Worm (Caenorhabditis elegans): ENCODE measurements around the gene Y49A3A.4.

Y49A3A.4 gene

DNA sequence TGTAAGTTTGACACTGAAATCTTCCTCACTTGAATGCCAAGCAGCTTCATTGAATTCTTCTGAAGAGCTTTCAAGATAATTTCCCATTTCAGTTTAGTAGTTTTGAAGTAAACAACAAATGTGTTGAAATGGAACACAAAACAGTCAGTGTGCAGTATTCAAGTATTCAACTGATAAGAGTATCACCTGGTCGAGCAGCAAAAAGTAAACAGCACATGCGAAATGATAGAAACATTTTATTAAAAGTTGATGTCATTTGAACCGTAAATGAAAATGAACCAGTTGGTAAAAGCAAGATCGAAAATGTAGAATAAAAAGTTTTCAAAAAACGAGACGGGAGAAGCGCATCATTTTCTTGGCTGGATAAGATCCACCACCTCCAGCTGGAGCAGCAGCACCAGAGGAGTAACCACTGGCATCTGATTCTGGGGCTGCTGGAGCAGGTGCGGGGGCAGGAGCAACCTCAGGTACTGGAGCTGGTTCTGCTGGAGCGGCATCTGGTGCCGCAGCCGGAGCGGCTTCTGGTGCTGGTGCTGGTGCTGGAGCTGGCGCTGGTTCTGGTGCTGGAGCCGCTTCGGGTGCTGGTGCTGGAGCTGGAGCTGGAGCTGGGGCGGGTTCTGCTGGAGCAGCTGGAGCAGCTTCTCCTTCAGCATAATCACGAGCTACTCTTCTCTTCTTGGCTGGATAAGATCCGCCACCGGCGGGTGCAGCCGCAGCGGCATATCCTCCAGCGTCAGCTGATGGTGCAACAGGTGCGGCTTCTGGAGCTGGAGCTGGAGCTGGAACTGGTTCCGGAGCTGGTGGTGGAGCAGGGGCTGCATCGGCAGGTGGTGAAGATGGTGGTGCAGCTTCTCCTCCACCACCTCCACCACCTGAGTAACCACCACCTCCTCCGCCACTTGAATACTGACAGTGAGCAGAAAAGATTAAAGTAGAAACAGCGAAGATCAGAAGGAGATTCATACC is 33.9 kb downstream of the Y49A3A.4 start, which contains the start of the genes F47B8.4 and F47B8.18:
Gene F47B8.4 (minus strand): TSS at position 172 of the 966 bp plus-strand sequence.
Gene F47B8.18 (minus strand): TSS at position 963 of the 966 bp plus-strand sequence.
- TF ChIP-seq madf-6 (GFP tag; IDR thresholded peaks at IDR 0.05) (no peak), nhr-90 (tag; optimal IDR thresholded peaks at IDR 0.05) (no peak), nhr-80 (tag; optimal IDR thresholded peaks at IDR 0.05) (peak; percentile 56), let-526 (GFP tag; IDR thresholded peaks at IDR 0.05) (no peak), ceh-79 (tag; optimal IDR thresholded peaks at IDR 0.05) (no peak), gei-17 (GFP tag; optimal IDR thresholded peaks at IDR 0.05) (no peak), F57C9.4 (tag; optimal IDR thresholded peaks at IDR 0.05) (no peak), rcor-1 (GFP tag; IDR thresholded peaks at IDR 0.05) (no peak), cebp-1 (GFP tag; IDR thresholded peaks at IDR 0.05) (0 out of 2 replicates have a peak, but pooled peaks have one; percentile 15), cebp-1 (tag; optimal IDR thresholded peaks at IDR 0.05) (no peak), tbx-9 (tag; optimal IDR thresholded peaks at IDR 0.05; ENCODE audit: borderline replicate concordance) (no peak), hmg-20 (GFP tag; IDR thresholded peaks at IDR 0.05) (no peak), K12H6.12 (tag; optimal IDR thresholded peaks at IDR 0.05) (no peak), ceh-100 (GFP tag; IDR thresholded peaks at IDR 0.05) (no peak), ets-4 (GFP tag; optimal IDR thresholded peaks at IDR 0.05) (no peak), nhr-179 (tag; optimal IDR thresholded peaks at IDR 0.05) (no peak), egl-18 (GFP tag; IDR thresholded peaks at IDR 0.05) (no peak), ztf-6 (GFP tag; IDR thresholded peaks at IDR 0.05) (no peak), F52B5.7 (tag; optimal IDR thresholded peaks at IDR 0.05) (no peak), lsl-1 (GFP tag; optimal IDR thresholded peaks at IDR 0.05) (no peak), B0035.1 (tag; optimal IDR thresholded peaks at IDR 0.05) (no peak), ztf-18 (tag; optimal IDR thresholded peaks at IDR 0.05) (no peak), ztf-22 (GFP tag; optimal IDR thresholded peaks at IDR 0.05) (no peak), Y95B8A.8 (GFP tag; IDR thresholded peaks at IDR 0.05) (no peak), Y56A3A.18 (GFP tag; IDR thresholded peaks at IDR 0.05) (no peak), madf-10 (tag; optimal IDR thresholded peaks at IDR 0.05) (no peak), akir-1 (GFP tag; optimal IDR thresholded peaks at IDR 0.05) (no peak), zim-3 (tag; optimal IDR thresholded peaks at IDR 0.05) (no peak), snpc-3.4 (tag; optimal IDR thresholded peaks at IDR 0.05) (no peak), cebp-2 (GFP tag; IDR thresholded peaks at IDR 0.05) (no peak), egrh-3 (GFP tag; IDR thresholded peaks at IDR 0.05) (peak; percentile 99), nfyb-1 (GFP tag; IDR thresholded peaks at IDR 0.05) (no peak), sptf-2 (GFP tag; optimal IDR thresholded peaks at IDR 0.05) (peak; percentile 15), snpc-1.3 (tag; optimal IDR thresholded peaks at IDR 0.05; ENCODE audit: insufficient read depth) (no peak), C06A6.2 (GFP tag; conservative IDR thresholded peaks at IDR 0.05) (no peak), Y53G8AR.9 (GFP tag; conservative IDR thresholded peaks at IDR 0.05) (no peak), B0336.3 (GFP tag; IDR thresholded peaks at IDR 0.05) (no peak), chd-7 (tag; optimal IDR thresholded peaks at IDR 0.05) (no peak), F55B11.4 (tag; optimal IDR thresholded peaks at IDR 0.05; ENCODE audit: borderline replicate concordance, insufficient read depth) (no peak), ama-1 (optimal IDR thresholded peaks at IDR 0.05) (no peak), ama-1 (GFP tag; optimal IDR thresholded peaks at IDR 0.05) (no peak), lag-1 (GFP tag; IDR thresholded peaks at IDR 0.05) (no peak), Y79H2A.3 (GFP tag; conservative IDR thresholded peaks at IDR 0.05) (no peak), bed-1 (GFP tag; IDR thresholded peaks at IDR 0.05) (no peak), mcd-1 (GFP tag; IDR thresholded peaks at IDR 0.05) (peak; percentile 55; the same call in 1 of the 2 replicates), lin-26 (GFP tag; IDR thresholded peaks at IDR 0.05) (0 out of 2 replicates have a peak, but pooled peaks have one; percentile 53), zfh-2 (GFP tag; conservative IDR thresholded peaks at IDR 0.05) (peak; percentile 95), ceh-40 (GFP tag; IDR thresholded peaks at IDR 0.05) (no peak)
